Worm (Caenorhabditis elegans): ENCODE measurements around the gene F28F8.9.

DNA sequence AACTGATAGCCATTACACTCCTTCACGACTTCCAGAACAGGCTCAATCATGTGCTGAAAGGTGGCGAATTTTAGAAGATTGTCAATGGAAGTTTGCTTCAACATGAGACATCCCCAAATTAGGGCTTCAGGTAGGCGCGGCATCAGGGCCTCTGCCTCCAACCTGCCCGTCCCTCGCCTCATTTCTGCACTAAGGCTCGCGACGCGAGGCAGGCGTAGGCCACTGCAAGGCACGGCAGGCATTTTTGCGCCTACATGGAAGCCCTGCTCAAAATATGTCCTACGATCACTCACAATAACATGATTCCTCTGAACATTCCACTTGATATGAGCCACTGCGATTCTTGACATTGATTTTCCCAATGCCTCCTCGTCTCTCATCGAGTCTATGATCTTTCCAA, 35.2 kb downstream of the F28F8.9 start:
- TF ChIP-seq flt-1 (GFP tag; IDR thresholded peaks at IDR 0.05) (no peak), ref-1 (GFP tag; conservative IDR thresholded peaks at IDR 0.05) (no peak)

Data from whole organism, midembryonic.